Worm (Caenorhabditis elegans): ENCODE measurements around the gene pals-25.
"Not testable (repeated sequence)": the region's sequence is repeated elsewhere in the genome, so short reads cannot be mapped to it uniquely, and the experiment has no call there.

DNA sequence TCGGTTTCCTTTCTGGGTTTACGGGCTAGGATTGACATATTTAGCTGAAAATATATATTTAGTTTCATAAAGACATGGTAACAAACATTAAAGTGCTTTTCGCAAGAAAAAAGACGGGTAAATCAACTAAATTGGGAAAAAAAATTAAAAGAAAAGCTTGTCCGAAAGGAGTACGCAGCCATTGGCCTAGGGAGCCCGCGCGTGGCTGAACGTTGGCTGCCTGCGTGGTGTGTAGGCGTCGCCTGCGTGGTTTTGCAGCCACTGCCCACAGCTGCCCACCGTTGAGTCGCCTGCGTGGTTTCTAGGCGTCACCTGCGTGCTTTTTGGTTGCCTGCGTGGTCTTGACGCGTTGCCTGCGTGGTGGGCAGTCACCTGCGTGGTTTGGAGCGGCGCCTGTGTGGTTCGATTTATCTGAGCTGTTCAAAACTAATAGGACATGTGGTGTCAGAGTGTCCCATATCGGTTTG lies 12.3 kb upstream of the pals-25 start, which contains the start of gene C29F9.12:
- TF ChIP-seq dpl-1 (GFP tag; optimal IDR thresholded peaks at IDR 0.05); ama-1 (optimal IDR thresholded peaks at IDR 0.05); pha-4 (GFP tag; IDR thresholded peaks at IDR 0.05); pha-4 (tag; optimal IDR thresholded peaks at IDR 0.05); zag-1 (tag; optimal IDR thresholded peaks at IDR 0.05); mxl-2 (GFP tag; conservative IDR thresholded peaks at IDR 0.05); T26A8.4 (GFP tag; IDR thresholded peaks at IDR 0.05); lin-13 (GFP tag; optimal IDR thresholded peaks at IDR 0.05); duxl-1 (tag; optimal IDR thresholded peaks at IDR 0.05; ENCODE audit: poor library complexity); lin-15B (tag; optimal IDR thresholded peaks at IDR 0.05); sdz-12 (GFP tag; optimal IDR thresholded peaks at IDR 0.05); unc-62 (GFP tag; optimal IDR thresholded peaks at IDR 0.05 in 1 of 2); unc-62 (tag; optimal IDR thresholded peaks at IDR 0.05): not testable (repeated sequence)
